Worm (Caenorhabditis elegans) whole organism, early embryonic: Measurements from ENCODE around the gene R11G1.1.

Source experiments
- B0310.2 ChIP-seq: sonication (generic microtip); optimal IDR thresholded peaks from 2 replicates; lab custom pipeline; 2016; ENCODE audit warnings: mild to moderate bottlenecking, missing genetic modification characterization, missing compliant biosample characterization
- F13C5.2 ChIP-seq: sonication (generic microtip); optimal IDR thresholded peaks from 2 replicates; lab custom pipeline; 2017; ENCODE audit warnings: mild to moderate bottlenecking, missing genetic modification characterization, inconsistent platforms, missing compliant biosample characterization
- aly-1 ChIP-seq: sonication (generic microtip); optimal IDR thresholded peaks from 2 replicates; lab custom pipeline; 2016; ENCODE audit warnings: missing genetic modification characterization, missing compliant biosample characterization
- ama-1 ChIP-seq: fragments of 150-350 bp; optimal IDR thresholded peaks from 2 replicates; lab custom pipeline; 2014
- ceh-13 ChIP-seq: fragments of 200-800 bp; sonication (Bioruptor generic); optimal IDR thresholded peaks from 2 replicates; lab custom pipeline; 2018; ENCODE audit warnings: mild to moderate bottlenecking, missing genetic modification characterization, missing compliant biosample characterization
- ceh-36 ChIP-seq: sonication (generic microtip); optimal IDR thresholded peaks from 2 replicates; lab custom pipeline; 2016; ENCODE audit warnings: missing genetic modification characterization, inconsistent platforms, missing compliant biosample characterization
- ets-7 ChIP-seq: sonication (generic microtip); optimal IDR thresholded peaks from 2 replicates; lab custom pipeline; 2016; ENCODE audit warnings: missing genotype, missing genetic modification characterization, missing compliant biosample characterization
- flt-1 ChIP-seq: fragments of 200-800 bp; sonication (Bioruptor generic); IDR thresholded peaks from 2 replicates; pipeline ENCODE4 v1.3.6; 2022; ENCODE audit warnings: missing genetic modification characterization, missing compliant biosample characterization
- hmbx-1 ChIP-seq: sonication (generic microtip); optimal IDR thresholded peaks from 2 replicates; lab custom pipeline; 2016; ENCODE audit warnings: mild to moderate bottlenecking, missing genetic modification characterization, missing compliant biosample characterization
- hmg-4 ChIP-seq: fragments of 200-800 bp; sonication (Bioruptor generic); optimal IDR thresholded peaks from 2 replicates; lab custom pipeline; 2018; ENCODE audit warnings: mild to moderate bottlenecking, missing genetic modification characterization, missing compliant biosample characterization
- hnd-1 ChIP-seq: sonication (generic microtip); optimal IDR thresholded peaks from 2 replicates; lab custom pipeline; 2016; ENCODE audit warnings: missing genetic modification characterization, missing compliant biosample characterization
- pes-1 ChIP-seq: fragments of 200-800 bp; sonication (Bioruptor generic); IDR thresholded peaks from 2 replicates; pipeline ENCODE4 v1.3.6; 2022; ENCODE audit warnings: missing genetic modification reagents, missing genetic modification characterization, missing compliant biosample characterization
- scrt-1 ChIP-seq: fragments of 200-800 bp; sonication (Bioruptor generic); IDR thresholded peaks from 2 replicates; pipeline ENCODE4 v1.3.6; 2022; ENCODE audit warnings: missing genetic modification characterization, missing compliant biosample characterization
- sea-1 ChIP-seq: fragments of 200-800 bp; sonication (Bioruptor generic); conservative IDR thresholded peaks from 2 replicates; pipeline ENCODE4 v1.3.6; 2022; ENCODE audit warnings: missing genetic modification characterization, missing compliant biosample characterization
- tbx-11 ChIP-seq: fragments of 200-800 bp; sonication (Bioruptor generic); IDR thresholded peaks from 2 replicates; pipeline ENCODE4 v1.3.6; 2022; ENCODE audit warnings: missing genetic modification characterization, missing compliant biosample characterization
- tbx-37 ChIP-seq: fragments of 200-800 bp; sonication (Bioruptor generic); conservative IDR thresholded peaks from 2 replicates; pipeline ENCODE4 v1.3.6; 2022; ENCODE audit warnings: missing genetic modification reagents, missing genetic modification characterization, missing compliant biosample characterization
- tra-4 ChIP-seq: sonication (generic microtip); optimal IDR thresholded peaks from 2 replicates; lab custom pipeline; 2017; ENCODE audit warnings: missing genetic modification characterization, missing compliant biosample characterization

Gene R11G1.1

ce11 chrX:3650100-3650809 lies 9.0 kb upstream of the R11G1.1 start, which contains the start of the genes sax-1 and R11G1.2:
TSS of gene sax-1 (minus strand) at chrX:3650150.
TSS of gene R11G1.2 (plus strand) at chrX:3650614.
- TF ChIP-seq hmbx-1 (tag; lab: Kevin White, UChicago) (no peak), hmg-4 (GFP tag; lab: Kevin White, UChicago) (peak; percentile 56)

ce11 chrX:3654623-3655022 lies 4.7 kb upstream of the R11G1.1 start, which contains the start of gene R11G1.11:
TSS of gene R11G1.11 (plus strand) at chrX:3654923.
- no peak for TF ChIP-seq scrt-1 (GFP tag; lab: Robert Waterston, UW)
- no peak for TF ChIP-seq ets-7 (tag; lab: Kevin White, UChicago)
- TF ChIP-seq B0310.2 (tag; lab: Kevin White, UChicago): no peak
- TF ChIP-seq ceh-13 (GFP tag; lab: Kevin White, UChicago): no peak
- no peak for TF ChIP-seq hnd-1 (tag; lab: Kevin White, UChicago)
- TF ChIP-seq ama-1 (lab: Kevin White, UChicago): no peak
- no peak for TF ChIP-seq F13C5.2 (tag; lab: Kevin White, UChicago)

ce11 chrX:3655972-3656371 lies 3.3 kb upstream of the R11G1.1 start, which contains the start of gene R11G1.7:
TSS of gene R11G1.7 (plus strand) at chrX:3656272.
- TF ChIP-seq ceh-13 (GFP tag; lab: Kevin White, UChicago): no peak
- no peak for TF ChIP-seq tbx-37 (GFP tag; lab: Robert Waterston, UW)
- TF ChIP-seq hmbx-1 (tag; lab: Kevin White, UChicago): no peak
- TF ChIP-seq ceh-36 (tag; lab: Kevin White, UChicago): no peak
- no peak for TF ChIP-seq tra-4 (tag; lab: Kevin White, UChicago)
- no peak for TF ChIP-seq pes-1 (GFP tag; lab: Robert Waterston, UW)
- TF ChIP-seq tbx-11: no peak
- no peak for TF ChIP-seq aly-1 (tag; lab: Kevin White, UChicago)

- TF ChIP-seq hmg-4 (GFP tag; lab: Kevin White, UChicago) (no peak), ets-7 (tag; lab: Kevin White, UChicago) (no peak), flt-1 (GFP tag; lab: Robert Waterston, UW) (no peak), tbx-11 (no peak), scrt-1 (GFP tag; lab: Robert Waterston, UW) (no peak), hmbx-1 (tag; lab: Kevin White, UChicago) (no peak), F13C5.2 (tag; lab: Kevin White, UChicago) (no peak), hnd-1 (tag; lab: Kevin White, UChicago) (no peak), aly-1 (tag; lab: Kevin White, UChicago) (no peak), ceh-13 (GFP tag; lab: Kevin White, UChicago) (no peak), ama-1 (lab: Kevin White, UChicago) (no peak), B0310.2 (tag; lab: Kevin White, UChicago) (no peak), tbx-37 (GFP tag; lab: Robert Waterston, UW) (no peak), ceh-36 (tag; lab: Kevin White, UChicago) (no peak)
Observed at ce11 chrX:3668842-3669241, 9.6 kb downstream of the R11G1.1 start, which contains the start of gene snet-1. TSS of gene snet-1 (minus strand) at chrX:3668942.

- no peak for TF ChIP-seq sea-1 (GFP tag; lab: Robert Waterston, UW)
- no peak for TF ChIP-seq flt-1 (GFP tag; lab: Robert Waterston, UW)
- TF ChIP-seq B0310.2 (tag; lab: Kevin White, UChicago): no peak
- TF ChIP-seq tbx-11: no peak
- TF ChIP-seq aly-1 (tag; lab: Kevin White, UChicago): no peak
- no peak for TF ChIP-seq ceh-36 (tag; lab: Kevin White, UChicago)
- TF ChIP-seq hmg-4 (GFP tag; lab: Kevin White, UChicago): no peak
Observed at ce11 chrX:3671998-3672397, 12.7 kb downstream of the R11G1.1 start, which contains the start of gene C02F12.5. TSS of gene C02F12.5 (minus strand) at chrX:3672098.

- TF ChIP-seq tbx-37 (GFP tag; lab: Robert Waterston, UW) (no peak), ceh-36 (tag; lab: Kevin White, UChicago) (no peak), B0310.2 (tag; lab: Kevin White, UChicago) (no peak), hmg-4 (GFP tag; lab: Kevin White, UChicago) (no peak), flt-1 (GFP tag; lab: Robert Waterston, UW) (no peak)
Observed at ce11 chrX:3673584-3674108, 14.4 kb downstream of the R11G1.1 start, which contains the start of gene ceh-63. TSS of gene ceh-63 (minus strand) at chrX:3674058.

ce11 chrX:3678507-3679175 lies 19.3 kb downstream of the R11G1.1 start, which contains the start of gene tag-52:
TSS of gene tag-52 (minus strand) at chrX:3678557.
- TF ChIP-seq ceh-36 (tag; lab: Kevin White, UChicago) (peak; percentile 34), tra-4 (tag; lab: Kevin White, UChicago) (no peak), hmg-4 (GFP tag; lab: Kevin White, UChicago) (peak; percentile 88), sea-1 (GFP tag; lab: Robert Waterston, UW) (no peak), tbx-11 (no peak), ets-7 (tag; lab: Kevin White, UChicago) (no peak), hnd-1 (tag; lab: Kevin White, UChicago) (no peak), ceh-13 (GFP tag; lab: Kevin White, UChicago) (no peak), F13C5.2 (tag; lab: Kevin White, UChicago) (peak; percentile 65), flt-1 (GFP tag; lab: Robert Waterston, UW) (no peak), B0310.2 (tag; lab: Kevin White, UChicago) (no peak), tbx-37 (GFP tag; lab: Robert Waterston, UW) (no peak), scrt-1 (GFP tag; lab: Robert Waterston, UW) (no peak), hmbx-1 (tag; lab: Kevin White, UChicago) (no peak)
